Worm (Caenorhabditis elegans) whole organism, L1 larva: ENCODE measurements around the gene C42D8.1.

ENCODE experiments used
- ceh-63 ChIP-seq: fragments of 200-800 bp; sonication (Bioruptor generic); optimal IDR thresholded peaks from 2 replicates; lab custom pipeline; 2018; ENCODE audit warnings: mild to moderate bottlenecking, missing genetic modification characterization, missing compliant biosample characterization
- grh-1 ChIP-seq: fragments of 200-800 bp; sonication (Bioruptor generic); IDR thresholded peaks from 2 replicates; pipeline ENCODE4 v1.3.6; 2022; ENCODE audit warnings: missing genetic modification reagents, missing genetic modification characterization, missing compliant biosample characterization
- lin-15B ChIP-seq: fragments of 150-350 bp; sonication (generic microtip); optimal IDR thresholded peaks from 3 replicates; lab custom pipeline; 2014; ENCODE audit warnings: missing biosample characterization, missing genetic modification characterization
- lsy-2 ChIP-seq, 2 experiments: fragments of 150-350 bp; optimal IDR thresholded peaks; 2 replicates each; lab custom pipeline; 2014; ENCODE audit warnings: missing biosample characterization in 2 of 2, missing genetic modification characterization in 2 of 2
- nhr-237 ChIP-seq: fragments of 150-350 bp; optimal IDR thresholded peaks from 2 replicates; lab custom pipeline; 2014; ENCODE audit warnings: missing biosample characterization, missing genetic modification characterization
- nhr-28 ChIP-seq: fragments of 150-350 bp; optimal IDR thresholded peaks from 2 replicates; lab custom pipeline; 2014; ENCODE audit warnings: missing biosample characterization, missing genetic modification characterization
- nhr-90 ChIP-seq: sonication (generic microtip); optimal IDR thresholded peaks from 2 replicates; lab custom pipeline; 2016; ENCODE audit warnings: mild to moderate bottlenecking, missing genetic modification characterization, missing compliant biosample characterization; ENCODE audit not compliant: poor library complexity
- pax-3 ChIP-seq: fragments of 200-800 bp; sonication (Bioruptor generic); optimal IDR thresholded peaks from 2 replicates; lab custom pipeline; 2018; ENCODE audit warnings: mild to moderate bottlenecking, missing genetic modification characterization, moderate library complexity, missing compliant biosample characterization
- skn-1 ChIP-seq: fragments of 150-350 bp; optimal IDR thresholded peaks from 2 replicates; lab custom pipeline; 2014; ENCODE audit warnings: missing biosample characterization, missing genetic modification characterization

ce11 chrX:5154278-5154677 lies 45.0 kb downstream of the C42D8.1 start, which contains the start of gene C31H2.3:
- TF ChIP-seq nhr-28 (tag; lab: Kevin White, UChicago) = no peak
- TF ChIP-seq grh-1 (GFP tag; lab: Robert Waterston, UW) = no peak
- no peak for TF ChIP-seq skn-1
- no peak for TF ChIP-seq lin-15B (tag; lab: Kevin White, UChicago)
- no peak for TF ChIP-seq lsy-2 (tag; optimal IDR thresholded peaks at IDR 0.05; lab: Kevin White, UChicago)
- TF ChIP-seq ceh-63 = no peak
- TF ChIP-seq nhr-237 (tag; lab: Kevin White, UChicago) = no peak
- no peak for TF ChIP-seq nhr-90
- no peak for TF ChIP-seq pax-3 (tag; lab: Kevin White, UChicago)
